Fruit fly (Drosophila melanogaster): ENCODE results near the gene CG17806.

The CG17806 gene

dm6 chr3R:17776952-17777407 is 26.1 kb downstream of the CG17806 start (continued):
- no peak for TF ChIP-seq CG32532 (GFP tag; IDR thresholded peaks at IDR 0.05)
- TF ChIP-seq CG7987 (GFP tag; optimal IDR thresholded peaks at IDR 0.05): no peak
- no peak for TF ChIP-seq org-1 (GFP tag; optimal IDR thresholded peaks at IDR 0.05)
- no peak for TF ChIP-seq Chrac-16 (GFP tag; optimal IDR thresholded peaks at IDR 0.05)
- TF ChIP-seq D19A (tag; optimal IDR thresholded peaks at IDR 0.05): no peak
- TF ChIP-seq run (tag; optimal IDR thresholded peaks at IDR 0.05): no peak
- no peak for TF ChIP-seq hb (GFP tag; IDR thresholded peaks at IDR 0.05; ENCODE audit: partially characterized antibody)
- no peak for TF ChIP-seq cad (GFP tag; optimal IDR thresholded peaks at IDR 0.05)
- TF ChIP-seq Elba2 (GFP tag; optimal IDR thresholded peaks at IDR 0.05): no peak
- TF ChIP-seq CG10979 (tag; optimal IDR thresholded peaks at IDR 0.05): no peak
- no peak for TF ChIP-seq tna (GFP tag; IDR thresholded peaks at IDR 0.05; ENCODE audit: partially characterized antibody)

dm6 chr3R:17776104-17776589 is 26.9 kb downstream of the CG17806 start:
- TF ChIP-seq sd (tag; optimal IDR thresholded peaks at IDR 0.05): peak; percentile 88
- no peak for TF ChIP-seq wek (GFP tag; optimal IDR thresholded peaks at IDR 0.05)
- no peak for TF ChIP-seq Gug (GFP tag; IDR thresholded peaks at IDR 0.05)
- peak; percentile 43 for TF ChIP-seq cwo (GFP tag; optimal IDR thresholded peaks at IDR 0.05)
- peak; percentile 4; the same call in 1 of the 2 replicates for TF ChIP-seq slbo (GFP tag; IDR thresholded peaks at IDR 0.05)
- peak; percentile 13 for TF ChIP-seq CG18599 (GFP tag; optimal IDR thresholded peaks at IDR 0.05)
- peak; percentile 34; the same call in 1 of the 2 replicates for TF ChIP-seq bbx (GFP tag; IDR thresholded peaks at IDR 0.05; ENCODE audit: partially characterized antibody)
- TF ChIP-seq ewg (GFP tag; optimal IDR thresholded peaks at IDR 0.05): peak; percentile 25
- TF ChIP-seq Bgb (GFP tag; IDR thresholded peaks at IDR 0.05; ENCODE audit: partially characterized antibody): peak; percentile 20; the same call in 1 of the 2 replicates
- no peak for TF ChIP-seq az2 (GFP tag; optimal IDR thresholded peaks at IDR 0.05)
- TF ChIP-seq CG3407 (GFP tag; optimal IDR thresholded peaks at IDR 0.05): no peak
- TF ChIP-seq Trl (optimal IDR thresholded peaks at IDR 0.05): peak; percentile 79 to 88
- no peak for TF ChIP-seq Trl (GFP tag; optimal IDR thresholded peaks at IDR 0.05)
- no peak for TF ChIP-seq Antp (GFP tag; optimal IDR thresholded peaks at IDR 0.05)
- TF ChIP-seq CG2129 (GFP tag; IDR thresholded peaks at IDR 0.05; ENCODE audit: partially characterized antibody): no peak
- TF ChIP-seq CG32767 (GFP tag; IDR thresholded peaks at IDR 0.05): peak; percentile 50; the same call in 1 of the 2 replicates
- TF ChIP-seq abd-A (tag; optimal IDR thresholded peaks at IDR 0.05): peak; percentile 92
- TF ChIP-seq ranshi (GFP tag; IDR thresholded peaks at IDR 0.05): 0 out of 2 replicates have a peak, but pooled peaks have one; percentile 6
- no peak for TF ChIP-seq CG6854 (GFP tag; optimal IDR thresholded peaks at IDR 0.05)
- TF ChIP-seq Hmr (GFP tag; optimal IDR thresholded peaks at IDR 0.05): peak; percentile 24
- peak; percentile 84 for TF ChIP-seq nerfin-1 (tag; optimal IDR thresholded peaks at IDR 0.05)
- peak; percentile 64 for TF ChIP-seq pfk (GFP tag; optimal IDR thresholded peaks at IDR 0.05)
- 0 out of 3 replicates have a peak, but pooled peaks have one; percentile 12 for TF ChIP-seq CG34422 (GFP tag; IDR thresholded peaks at IDR 0.05)
- TF ChIP-seq CG10543 (GFP tag; optimal IDR thresholded peaks at IDR 0.05): peak; percentile 5
- TF ChIP-seq nerfin-2 (GFP tag; IDR thresholded peaks at IDR 0.05; ENCODE audit: partially characterized antibody): 0 out of 2 replicates have a peak, but pooled peaks have one; percentile 11
- no peak for TF ChIP-seq vvl (GFP tag; IDR thresholded peaks at IDR 0.05)
- no peak for TF ChIP-seq CG10431 (GFP tag; optimal IDR thresholded peaks at IDR 0.05)
- peak; percentile 33; the same call in 1 of the 2 replicates for TF ChIP-seq Rfx (GFP tag; IDR thresholded peaks at IDR 0.05)
- peak; percentile 47 for TF ChIP-seq CG32532 (GFP tag; IDR thresholded peaks at IDR 0.05)
- TF ChIP-seq gcm2 (GFP tag; optimal IDR thresholded peaks at IDR 0.05): no peak
- TF ChIP-seq z (GFP tag; IDR thresholded peaks at IDR 0.05): peak; percentile 69; the same call in 2 of the 3 replicates
- TF ChIP-seq MBD-R2 (GFP tag; IDR thresholded peaks at IDR 0.05): peak; percentile 20; the same call in 1 of the 2 replicates
- TF ChIP-seq Med (GFP tag): peak; percentile 61
- TF ChIP-seq CG10366 (GFP tag; IDR thresholded peaks at IDR 0.05): no peak
- TF ChIP-seq CG11504 (tag; optimal IDR thresholded peaks at IDR 0.05): no peak
- peak; percentile 86 for TF ChIP-seq Adf1 (GFP tag; IDR thresholded peaks at IDR 0.05)
- no peak for TF ChIP-seq CG8089 (GFP tag; optimal IDR thresholded peaks at IDR 0.05)
- no peak for TF ChIP-seq Dip3 (GFP tag; optimal IDR thresholded peaks at IDR 0.05)
- 0 out of 2 replicates have a peak, but pooled peaks have one; percentile 7 for TF ChIP-seq CG10959 (GFP tag; IDR thresholded peaks at IDR 0.05)
